Worm (Caenorhabditis elegans) whole organism, midembryonic: Measurements from ENCODE around the gene F19B10.13.

ENCODE experiments used
- T22C8.4 ChIP-seq: fragments of 200-800 bp; sonication (Bioruptor generic); IDR thresholded peaks from 2 replicates; pipeline ENCODE4 v1.3.6; 2022; ENCODE audit warnings: missing genetic modification characterization, missing compliant biosample characterization
- cog-1 ChIP-seq: sonication (generic microtip); optimal IDR thresholded peaks from 2 replicates; lab custom pipeline; 2016; ENCODE audit warnings: missing genetic modification characterization, missing compliant biosample characterization
- flt-1 ChIP-seq: fragments of 200-800 bp; sonication (Bioruptor generic); IDR thresholded peaks from 2 replicates; pipeline ENCODE4 v1.3.6; 2022; ENCODE audit warnings: missing genetic modification characterization, missing compliant biosample characterization
- klf-2 ChIP-seq: fragments of 200-800 bp; sonication (Bioruptor generic); conservative IDR thresholded peaks from 2 replicates; pipeline ENCODE4 v1.3.6; 2022; ENCODE audit warnings: missing genetic modification reagents, missing genetic modification characterization, missing compliant biosample characterization
- med-1 ChIP-seq: sonication (generic microtip); optimal IDR thresholded peaks from 2 replicates; lab custom pipeline; 2017; ENCODE audit warnings: missing genetic modification characterization, mild to moderate bottlenecking, missing compliant biosample characterization, antibody characterized with exemption, missing genetic modification reagents; ENCODE audit not compliant: insufficient read depth
- ref-1 ChIP-seq: fragments of 200-800 bp; sonication (Bioruptor generic); conservative IDR thresholded peaks from 2 replicates; pipeline ENCODE4 v1.3.6; 2022; ENCODE audit warnings: missing genetic modification reagents, missing genetic modification characterization, missing compliant biosample characterization
- tab-1 ChIP-seq: fragments of 200-800 bp; sonication (Bioruptor generic); IDR thresholded peaks from 2 replicates; pipeline ENCODE4 v1.3.6; 2022; ENCODE audit warnings: missing genetic modification characterization, missing compliant biosample characterization
- ztf-23 ChIP-seq: fragments of 200-800 bp; sonication (Bioruptor generic); IDR thresholded peaks from 2 replicates; pipeline ENCODE4 v1.3.6; 2022; ENCODE audit warnings: missing genetic modification reagents, missing genetic modification characterization, missing compliant biosample characterization
- ztf-29 ChIP-seq: fragments of 200-800 bp; sonication (Bioruptor generic); IDR thresholded peaks from 2 replicates; pipeline ENCODE4 v1.3.6; 2022; ENCODE audit warnings: missing genetic modification reagents, missing genetic modification characterization, missing compliant biosample characterization

- TF ChIP-seq ref-1 (GFP tag; lab: Robert Waterston, UW) (no peak), T22C8.4 (GFP tag; lab: Robert Waterston, UW) (no peak), flt-1 (GFP tag; lab: Robert Waterston, UW) (no peak), tab-1 (GFP tag; lab: Robert Waterston, UW) (no peak), ztf-29 (GFP tag; lab: Robert Waterston, UW) (no peak), klf-2 (GFP tag; lab: Robert Waterston, UW) (no peak), ztf-23 (GFP tag; lab: Robert Waterston, UW) (no peak), cog-1 (tag; lab: Kevin White, UChicago) (no peak), med-1 (GFP tag; lab: Kevin White, UChicago) (no peak)
These were observed 1.7 kb downstream of the F19B10.13 start, which contains the start of gene F19B10.6 for ce11 chrII:3663796-3664195.
